Fruit fly (Drosophila melanogaster): Measurements from ENCODE around the gene CG3815.
A peak's percentile ranks its signal among the peaks of the same experiment; 100 is the strongest.

CG3815 gene

dm6 chrX:6295129-6295539 is at the start of gene CG3815, which contains the start of gene CG15891:
CG3815 (plus strand) TSS chrX:6295389.
CG15891 (minus strand) TSS chrX:6295345.
- 0 out of 3 replicates have a peak, but pooled peaks have one; percentile 33 for TF ChIP-seq CG8119 (GFP tag; IDR thresholded peaks at IDR 0.05)
- no peak for TF ChIP-seq CG9139 (GFP tag; optimal IDR thresholded peaks at IDR 0.05)
- TF ChIP-seq CG6854 (GFP tag; optimal IDR thresholded peaks at IDR 0.05), result no peak
- TF ChIP-seq eg (GFP tag; IDR thresholded peaks at IDR 0.05), result peak; percentile 58; the same call in 1 of the 3 replicates
- no peak for TF ChIP-seq net (GFP tag; optimal IDR thresholded peaks at IDR 0.05)
- TF ChIP-seq CG31627 (GFP tag; optimal IDR thresholded peaks at IDR 0.05), result peak; percentile 59
- TF ChIP-seq Eip93F (GFP tag; optimal IDR thresholded peaks at IDR 0.05), result no peak
- TF ChIP-seq CG4318 (GFP tag; optimal IDR thresholded peaks at IDR 0.05), result no peak
- no peak for TF ChIP-seq svp (GFP tag)
- TF ChIP-seq CG7368 (GFP tag; optimal IDR thresholded peaks at IDR 0.05), result no peak
- TF ChIP-seq CG15336 (GFP tag; IDR thresholded peaks at IDR 0.05), result peak; percentile 27; the same call in 1 of the 2 replicates
- no peak for TF ChIP-seq achi (GFP tag; optimal IDR thresholded peaks at IDR 0.05)
- TF ChIP-seq CG6808 (GFP tag; optimal IDR thresholded peaks at IDR 0.05), result no peak
- peak; percentile 60 for TF ChIP-seq esn (GFP tag; optimal IDR thresholded peaks at IDR 0.05)
- no peak for TF ChIP-seq CG3919 (GFP tag; optimal IDR thresholded peaks at IDR 0.05)
- peak; percentile 53 for TF ChIP-seq lz (GFP tag; optimal IDR thresholded peaks at IDR 0.05)
- no peak for TF ChIP-seq CG11762 (GFP tag; optimal IDR thresholded peaks at IDR 0.05; ENCODE audit: insufficient read depth)
- no peak for TF ChIP-seq fkh (GFP tag; optimal IDR thresholded peaks at IDR 0.05)
- TF ChIP-seq CG6792 (GFP tag; optimal IDR thresholded peaks at IDR 0.05), result peak; percentile 17
- TF ChIP-seq fd85E (GFP tag; optimal IDR thresholded peaks at IDR 0.05), result no peak
- TF ChIP-seq CG6163 (GFP tag; IDR thresholded peaks at IDR 0.05), result 0 out of 3 replicates have a peak, but pooled peaks have one; percentile 52
- TF ChIP-seq CG11902 (GFP tag; optimal IDR thresholded peaks at IDR 0.05), result no peak
- peak; percentile 66 for TF ChIP-seq CG1621 (tag; optimal IDR thresholded peaks at IDR 0.05)
- TF ChIP-seq CG32006 (GFP tag; optimal IDR thresholded peaks at IDR 0.05), result no peak
- peak; percentile 70 for TF ChIP-seq Sox14 (GFP tag; optimal IDR thresholded peaks at IDR 0.05)
- TF ChIP-seq vri (GFP tag; optimal IDR thresholded peaks at IDR 0.05), result no peak
- no peak for TF ChIP-seq Hr4 (GFP tag; optimal IDR thresholded peaks at IDR 0.05)
- no peak for TF ChIP-seq CG6276 (GFP tag; optimal IDR thresholded peaks at IDR 0.05)
- no peak for TF ChIP-seq Eip78C (GFP tag)
- peak; percentile 56 for TF ChIP-seq Hr39 (GFP tag; optimal IDR thresholded peaks at IDR 0.05)
- TF ChIP-seq fd59A (GFP tag; optimal IDR thresholded peaks at IDR 0.05), result no peak
- TF ChIP-seq dsx (GFP tag; optimal IDR thresholded peaks at IDR 0.05; ENCODE audit: poor library complexity, severe bottlenecking), result no peak
- TF ChIP-seq ss (GFP tag; optimal IDR thresholded peaks at IDR 0.05), result no peak
- no peak for TF ChIP-seq acj6 (GFP tag; optimal IDR thresholded peaks at IDR 0.05)
- no peak for TF ChIP-seq Lpt (GFP tag; optimal IDR thresholded peaks at IDR 0.05)
- TF ChIP-seq CG34406 (GFP tag; optimal IDR thresholded peaks at IDR 0.05), result no peak
- TF ChIP-seq CG11294 (GFP tag; IDR thresholded peaks at IDR 0.05), result peak; percentile 14; the same call in 1 of the 2 replicates
- TF ChIP-seq pdm3 (GFP tag; optimal IDR thresholded peaks at IDR 0.05), result no peak
- TF ChIP-seq Met (GFP tag; optimal IDR thresholded peaks at IDR 0.05), result no peak
- peak; percentile 50 for TF ChIP-seq cyc (GFP tag; optimal IDR thresholded peaks at IDR 0.05)
- no peak for TF ChIP-seq Hr38 (GFP tag; optimal IDR thresholded peaks at IDR 0.05)
- TF ChIP-seq Gug (GFP tag; IDR thresholded peaks at IDR 0.05), result no peak
- no peak for TF ChIP-seq Eip75B (GFP tag; optimal IDR thresholded peaks at IDR 0.05)
- peak; percentile 59 for TF ChIP-seq CG3032 (tag; optimal IDR thresholded peaks at IDR 0.05)
- peak; percentile 35 for TF ChIP-seq Ets96B (tag; optimal IDR thresholded peaks at IDR 0.05)
- no peak for TF ChIP-seq OdsH (GFP tag; optimal IDR thresholded peaks at IDR 0.05)
- no peak for TF ChIP-seq CG10669 (GFP tag; optimal IDR thresholded peaks at IDR 0.05)
- TF ChIP-seq topi (GFP tag; optimal IDR thresholded peaks at IDR 0.05), result peak; percentile 55
- TF ChIP-seq CG16779 (tag; optimal IDR thresholded peaks at IDR 0.05), result no peak
- TF ChIP-seq CG8632 (GFP tag; optimal IDR thresholded peaks at IDR 0.05), result no peak
- TF ChIP-seq Sox102F (GFP tag; optimal IDR thresholded peaks at IDR 0.05), result no peak
- TF ChIP-seq Sox15 (GFP tag; optimal IDR thresholded peaks at IDR 0.05), result peak; percentile 39
- no peak for TF ChIP-seq spab (GFP tag; optimal IDR thresholded peaks at IDR 0.05)
